ENCODE assay signal across 1 worm cellular context in the genomic region with DNA sequence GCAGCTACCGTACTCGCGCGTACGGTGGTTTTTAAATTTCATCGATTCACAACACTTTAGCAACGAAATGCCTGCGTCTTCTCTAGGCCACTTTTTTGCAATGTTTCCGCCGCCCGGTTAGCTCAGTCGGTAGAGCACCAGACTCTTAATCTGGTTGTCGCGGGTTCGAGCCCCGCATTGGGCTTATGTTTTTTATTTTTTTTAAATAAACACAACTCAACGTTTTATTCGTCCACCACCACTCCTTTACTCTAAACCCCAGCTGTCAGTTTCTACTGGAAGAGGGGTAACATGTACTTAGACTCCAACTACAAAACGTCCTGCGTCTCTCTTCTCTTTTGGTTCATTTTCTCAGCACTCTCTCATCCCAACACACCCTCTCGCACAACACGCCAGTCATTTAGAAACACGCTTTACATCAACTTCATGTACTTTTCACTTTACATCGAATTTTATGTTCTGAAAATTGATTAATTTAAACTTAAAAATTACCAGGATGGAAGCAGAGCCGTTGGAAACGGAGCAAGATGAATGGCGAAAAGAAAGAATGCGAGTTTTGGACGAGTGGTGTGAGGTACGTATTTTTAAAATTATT.
A peak's percentile ranks its signal among the peaks of the same experiment; 100 is the strongest.
TF ChIP-seq lines count a peak whose summit lies in the region.

elmd-1 (plus strand) TSS at position 494 of the 595 bp plus-strand sequence.
hecw-1 (minus strand) TSS at position 545 of the 595 bp plus-strand sequence.

TF ChIP-seq in whole organism, young adult, 124 proteins besides CTCF, POLR2A, EP300 and RAD21 (continued from another document):
- TF ChIP-seq B0336.3 (GFP tag; IDR thresholded peaks at IDR 0.05; lab: Robert Waterston, UW) = peak; percentile 50; the same call in 1 of the 2 replicates
